Fruit fly (Drosophila melanogaster) whole organism, embryonic: ENCODE data around the gene CG12783.

Experiments used
- Bgb ChIP-seq: fragments of 200-800 bp; sonication (Bioruptor generic); IDR thresholded peaks from 2 replicates; pipeline ENCODE4 v1.3.6; 2022; ENCODE audit warnings: missing biosample characterization, missing genetic modification characterization; ENCODE audit not compliant: partially characterized antibody
- CG10462 ChIP-seq: fragments of 200-800 bp; sonication (Bioruptor generic); optimal IDR thresholded peaks from 2 replicates; lab custom pipeline; 2016; ENCODE audit warnings: missing biosample characterization, missing genetic modification characterization
- CG14710 ChIP-seq: fragments of 200-800 bp; sonication (Bioruptor generic); optimal IDR thresholded peaks from 3 replicates; lab custom pipeline; 2019; ENCODE audit warnings: missing biosample characterization, mild to moderate bottlenecking, missing genetic modification characterization, moderate library complexity
- CG15514 ChIP-seq: fragments of 200-800 bp; sonication (Bioruptor generic); optimal IDR thresholded peaks from 3 replicates; lab custom pipeline; 2017; ENCODE audit warnings: missing biosample characterization, missing genetic modification characterization, mild to moderate bottlenecking, moderate library complexity, missing genetic modification reagents
- CG16863 ChIP-seq: fragments of 200-800 bp; sonication (Bioruptor generic); optimal IDR thresholded peaks from 3 replicates; lab custom pipeline; 2016; ENCODE audit warnings: missing biosample characterization, missing genetic modification characterization
- CG17829 ChIP-seq: fragments of 200-800 bp; optimal IDR thresholded peaks from 2 replicates; lab custom pipeline; 2019; ENCODE audit warnings: missing biosample characterization, mild to moderate bottlenecking, missing genetic modification characterization, moderate library complexity
- CG18262 ChIP-seq: fragments of 200-800 bp; optimal IDR thresholded peaks from 3 replicates; lab custom pipeline; 2019; ENCODE audit warnings: missing biosample characterization, mild to moderate bottlenecking, missing genetic modification characterization, moderate library complexity
- CG2116 ChIP-seq: fragments of 200-800 bp; sonication (Bioruptor generic); optimal IDR thresholded peaks from 3 replicates; lab custom pipeline; 2018; ENCODE audit warnings: missing biosample characterization, mild to moderate bottlenecking, missing genetic modification characterization
- CG2129 ChIP-seq: fragments of 200-800 bp; sonication (Bioruptor generic); IDR thresholded peaks from 2 replicates; pipeline ENCODE4 v1.3.6; 2022; ENCODE audit warnings: missing biosample characterization, missing genetic modification characterization; ENCODE audit not compliant: partially characterized antibody
- CG2199 ChIP-seq: fragments of 200-800 bp; sonication (Bioruptor generic); IDR thresholded peaks from 3 replicates; pipeline ENCODE4 v1.3.6; 2022; ENCODE audit warnings: missing biosample characterization, missing genetic modification characterization
- CG2889 ChIP-seq: fragments of 200-800 bp; sonication (Bioruptor generic); IDR thresholded peaks from 3 replicates; pipeline ENCODE4 v1.3.6; 2022; ENCODE audit warnings: missing biosample characterization, missing genetic modification characterization
- CG30403 ChIP-seq: fragments of 200-800 bp; sonication (Bioruptor generic); optimal IDR thresholded peaks from 3 replicates; lab custom pipeline; 2016; ENCODE audit warnings: missing biosample characterization, missing genetic modification characterization
- CG31388 ChIP-seq: fragments of 200-800 bp; sonication (Bioruptor generic); optimal IDR thresholded peaks from 2 replicates; lab custom pipeline; 2016; ENCODE audit warnings: missing biosample characterization, missing genetic modification characterization
- CG4617 ChIP-seq: fragments of 200-800 bp; sonication (Bioruptor generic); optimal IDR thresholded peaks from 3 replicates; lab custom pipeline; 2016; ENCODE audit warnings: missing biosample characterization, missing genetic modification characterization, borderline replicate concordance
- CG4707 ChIP-seq: fragments of 200-800 bp; sonication (Bioruptor generic); optimal IDR thresholded peaks from 2 replicates; lab custom pipeline; 2018; ENCODE audit warnings: missing biosample characterization, mild to moderate bottlenecking, missing genetic modification characterization, moderate library complexity
- CG6254 ChIP-seq: fragments of 200-800 bp; sonication (Bioruptor generic); optimal IDR thresholded peaks from 3 replicates; lab custom pipeline; 2017; ENCODE audit warnings: mild to moderate bottlenecking, missing biosample characterization, missing genetic modification reagents, missing genetic modification characterization
- CG6765 ChIP-seq: fragments of 200-800 bp; sonication (Bioruptor generic); optimal IDR thresholded peaks from 3 replicates; lab custom pipeline; 2017; ENCODE audit warnings: missing biosample characterization, mild to moderate bottlenecking, missing genetic modification characterization
- CG7556 ChIP-seq: fragments of 200-800 bp; sonication (Bioruptor generic); optimal IDR thresholded peaks from 2 replicates; lab custom pipeline; 2017; ENCODE audit warnings: missing biosample characterization, mild to moderate bottlenecking, missing genetic modification characterization
- CG8359 ChIP-seq: fragments of 200-800 bp; sonication (Bioruptor generic); optimal IDR thresholded peaks from 2 replicates; lab custom pipeline; 2017; ENCODE audit warnings: missing biosample characterization, mild to moderate bottlenecking, missing genetic modification characterization, borderline replicate concordance
- CG8765 ChIP-seq: fragments of 200-800 bp; sonication (Bioruptor generic); IDR thresholded peaks from 2 replicates; pipeline ENCODE4 v1.3.6; 2022; ENCODE audit warnings: missing biosample characterization, missing genetic modification characterization
- CG9727 ChIP-seq: fragments of 200-800 bp; sonication (Bioruptor generic); optimal IDR thresholded peaks from 3 replicates; lab custom pipeline; 2017; ENCODE audit warnings: missing biosample characterization, mild to moderate bottlenecking, missing genetic modification characterization
- Deaf1 ChIP-seq: fragments of 200-800 bp; optimal IDR thresholded peaks from 3 replicates; lab custom pipeline; 2019; ENCODE audit warnings: missing biosample characterization, mild to moderate bottlenecking, missing genetic modification characterization, moderate library complexity
- Dek ChIP-seq: fragments of 200-800 bp; sonication (Bioruptor generic); optimal IDR thresholded peaks from 3 replicates; lab custom pipeline; 2019; ENCODE audit warnings: missing biosample characterization, mild to moderate bottlenecking, missing genetic modification characterization, moderate library complexity
- Dip2 ChIP-seq: fragments of 200-800 bp; sonication (Bioruptor generic); IDR thresholded peaks from 2 replicates; pipeline ENCODE4 v1.3.6; 2022; ENCODE audit warnings: missing biosample characterization, missing genetic modification characterization
- Ets65A ChIP-seq: fragments of 200-800 bp; sonication (Bioruptor generic); peaks from one replicate; lab custom pipeline; 2016; ENCODE audit warnings: missing biosample characterization, missing genetic modification characterization
- Gug ChIP-seq: fragments of 200-800 bp; sonication (Bioruptor generic); IDR thresholded peaks from 4 replicates; pipeline ENCODE4 v1.3.6; 2022; ENCODE audit warnings: missing biosample characterization, missing genetic modification characterization
- H15 ChIP-seq: fragments of 200-800 bp; sonication (Bioruptor generic); IDR thresholded peaks from 3 replicates; pipeline ENCODE4 v1.3.6; 2022; ENCODE audit warnings: missing biosample characterization, missing genetic modification characterization
- HLH3B ChIP-seq: fragments of 200-800 bp; sonication (Bioruptor generic); IDR thresholded peaks from 2 replicates; pipeline ENCODE4 v1.3.6; 2022; ENCODE audit warnings: missing biosample characterization, missing genetic modification characterization
- Lim3 ChIP-seq: fragments of 200-800 bp; sonication (Bioruptor generic); IDR thresholded peaks from 2 replicates; pipeline ENCODE4 v1.3.6; 2022; ENCODE audit warnings: missing biosample characterization, missing genetic modification characterization
- Meics ChIP-seq: fragments of 200-800 bp; sonication (Bioruptor generic); optimal IDR thresholded peaks from 2 replicates; lab custom pipeline; 2017; ENCODE audit warnings: missing biosample characterization, mild to moderate bottlenecking, missing genetic modification characterization
- Xbp1 ChIP-seq: fragments of 200-800 bp; sonication (Bioruptor generic); optimal IDR thresholded peaks from 3 replicates; lab custom pipeline; 2016; ENCODE audit warnings: missing biosample characterization, mild to moderate bottlenecking, missing genetic modification characterization
- abd-A ChIP-seq: fragments of 200-800 bp; sonication (Bioruptor generic); optimal IDR thresholded peaks from 3 replicates; lab custom pipeline; 2019; ENCODE audit warnings: missing biosample characterization, mild to moderate bottlenecking, missing genetic modification characterization, moderate library complexity
- bowl ChIP-seq: fragments of 200-800 bp; sonication (Bioruptor generic); IDR thresholded peaks from 2 replicates; pipeline ENCODE4 v1.3.6; 2022; ENCODE audit warnings: missing biosample characterization, missing genetic modification characterization
- cas ChIP-seq: fragments of 200-800 bp; sonication (Bioruptor generic); IDR thresholded peaks from 2 replicates; pipeline ENCODE4 v1.3.6; 2022; ENCODE audit warnings: missing biosample characterization, missing genetic modification characterization
- chif ChIP-seq, 2 experiments: fragments of 200-800 bp; sonication (Bioruptor generic); optimal IDR thresholded peaks; 3 replicates each; lab custom pipeline; 2016; ENCODE audit warnings: missing biosample characterization in 2 of 2, missing genetic modification characterization in 2 of 2
- ci ChIP-seq: fragments of 200-800 bp; sonication (Bioruptor generic); IDR thresholded peaks from 3 replicates; pipeline ENCODE4 v1.3.6; 2022; ENCODE audit warnings: missing biosample characterization, missing genetic modification characterization
- dm ChIP-seq: fragments of 200-800 bp; sonication (Bioruptor generic); optimal IDR thresholded peaks from 3 replicates; lab custom pipeline; 2016; ENCODE audit warnings: missing biosample characterization, missing genetic modification characterization
- fd3F ChIP-seq: fragments of 200-800 bp; sonication (Bioruptor generic); optimal IDR thresholded peaks from 2 replicates; lab custom pipeline; 2018; ENCODE audit warnings: missing biosample characterization, mild to moderate bottlenecking, missing genetic modification characterization, moderate library complexity
- grau ChIP-seq: fragments of 200-800 bp; optimal IDR thresholded peaks from 3 replicates; lab custom pipeline; 2019; ENCODE audit warnings: missing biosample characterization, mild to moderate bottlenecking, missing genetic modification characterization, moderate library complexity
- jumu ChIP-seq: fragments of 200-800 bp; sonication (Bioruptor generic); optimal IDR thresholded peaks from 3 replicates; lab custom pipeline; 2016; ENCODE audit warnings: missing biosample characterization, missing genetic modification characterization
- knrl ChIP-seq: fragments of 200-800 bp; sonication (Bioruptor generic); IDR thresholded peaks from 3 replicates; pipeline ENCODE4 v1.3.6; 2022; ENCODE audit warnings: missing biosample characterization, missing genetic modification characterization; ENCODE audit not compliant: partially characterized antibody
- lilli ChIP-seq: fragments of 200-800 bp; sonication (Bioruptor generic); optimal IDR thresholded peaks from 3 replicates; lab custom pipeline; 2016; ENCODE audit warnings: missing biosample characterization, missing genetic modification characterization
- maf-S ChIP-seq: fragments of 200-800 bp; sonication (Bioruptor generic); optimal IDR thresholded peaks from 2 replicates; lab custom pipeline; 2016; ENCODE audit warnings: missing biosample characterization, missing genetic modification characterization
- oc ChIP-seq: fragments of 200-800 bp; sonication (Bioruptor generic); optimal IDR thresholded peaks from 2 replicates; lab custom pipeline; 2018; ENCODE audit warnings: missing biosample characterization, mild to moderate bottlenecking, missing genetic modification characterization, moderate library complexity
- pzg ChIP-seq: fragments of 200-800 bp; sonication (Bioruptor generic); optimal IDR thresholded peaks from 3 replicates; lab custom pipeline; 2018; ENCODE audit warnings: missing biosample characterization, mild to moderate bottlenecking, missing genetic modification characterization, moderate library complexity
- slbo ChIP-seq: fragments of 200-800 bp; sonication (Bioruptor generic); IDR thresholded peaks from 2 replicates; pipeline ENCODE4 v1.3.6; 2022; ENCODE audit warnings: missing biosample characterization, missing genetic modification characterization
- slou ChIP-seq: fragments of 200-800 bp; sonication (Bioruptor generic); optimal IDR thresholded peaks from 3 replicates; lab custom pipeline; 2016; ENCODE audit warnings: missing biosample characterization, missing genetic modification characterization
- sr ChIP-seq: fragments of 200-800 bp; sonication (Bioruptor generic); IDR thresholded peaks from 3 replicates; pipeline ENCODE4 v1.3.6; 2022; ENCODE audit warnings: missing biosample characterization, missing genetic modification characterization
- tap ChIP-seq: fragments of 200-800 bp; optimal IDR thresholded peaks from 3 replicates; lab custom pipeline; 2019; ENCODE audit warnings: missing biosample characterization, mild to moderate bottlenecking, missing genetic modification characterization, moderate library complexity
- tin ChIP-seq: fragments of 200-800 bp; sonication (Bioruptor generic); optimal IDR thresholded peaks from 3 replicates; lab custom pipeline; 2016; ENCODE audit warnings: missing biosample characterization, missing genetic modification characterization

Gene CG12783

dm6 chr3R:16573483-16574145 lies 39.6 kb downstream of the CG12783 start, which contains the start of gene CG14903 (continued):
- TF ChIP-seq CG8359 (GFP tag; lab: Kevin White, UChicago) (no peak), Bgb (GFP tag; lab: Robert Waterston, UW) (peak; percentile 78), CG31388 (no peak), lilli (GFP tag; lab: Kevin White, UChicago) (peak; percentile 8), Dip2 (GFP tag; lab: Robert Waterston, UW) (peak; percentile 94), CG17829 (tag; lab: Kevin White, UChicago) (no peak), abd-A (no peak), CG4707 (GFP tag; lab: Kevin White, UChicago) (no peak), dm (GFP tag; lab: Kevin White, UChicago) (peak; percentile 27), chif (GFP tag; optimal IDR thresholded peaks at IDR 0.05; lab: Kevin White, UChicago) (peak in 1 of 2 experiments; percentile 51), jumu (peak; percentile 11), CG2129 (GFP tag; lab: Robert Waterston, UW) (peak; percentile 20; the same call in 1 of the 2 replicates), CG4617 (GFP tag; lab: Kevin White, UChicago) (no peak), knrl (GFP tag; lab: Robert Waterston, UW) (peak; percentile 82), slbo (peak; percentile 60), CG2116 (GFP tag; lab: Kevin White, UChicago) (peak; percentile 48), slou (no peak), CG14710 (tag; lab: Kevin White, UChicago) (peak; percentile 87), Xbp1 (GFP tag; lab: Kevin White, UChicago) (peak; percentile 47), Meics (GFP tag; lab: Kevin White, UChicago) (no peak), CG6765 (GFP tag; lab: Kevin White, UChicago) (no peak), CG18262 (tag; lab: Kevin White, UChicago) (no peak), ci (GFP tag; lab: Robert Waterston, UW) (no peak), fd3F (GFP tag; lab: Kevin White, UChicago) (no peak), CG16863 (GFP tag; lab: Kevin White, UChicago) (no peak), maf-S (GFP tag; lab: Kevin White, UChicago) (no peak), bowl (GFP tag; lab: Robert Waterston, UW) (no peak), Gug (no peak), oc (tag; lab: Kevin White, UChicago) (no peak), CG7556 (no peak), Lim3 (GFP tag; lab: Robert Waterston, UW) (no peak), CG30403 (peak; percentile 46), tap (tag; lab: Kevin White, UChicago) (no peak), CG15514 (GFP tag; lab: Kevin White, UChicago) (no peak), CG2199 (GFP tag; lab: Robert Waterston, UW) (peak; percentile 85), pzg (peak; percentile 60), H15 (GFP tag; lab: Robert Waterston, UW) (no peak), Dek (tag; lab: Kevin White, UChicago) (no peak), CG2889 (no peak), Ets65A (GFP tag; lab: Kevin White, UChicago) (peak; percentile 81), CG9727 (peak; percentile 44), CG8765 (no peak; the same call in 1 of the 2 replicates), sr (no peak), CG6254 (GFP tag; lab: Kevin White, UChicago) (no peak), Deaf1 (tag; lab: Kevin White, UChicago) (no peak), HLH3B (peak; percentile 49; the same call in 1 of the 2 replicates), cas (no peak), tin (GFP tag; lab: Kevin White, UChicago) (peak; percentile 70), CG10462 (GFP tag; lab: Kevin White, UChicago) (no peak), grau (tag; lab: Kevin White, UChicago) (no peak)
